Fruit fly (Drosophila melanogaster): ENCODE data around the gene plh.

Gene plh

dm6 chr3R:4992227-4992737 lies 18.5 kb downstream of the plh start (continued):
- peak; percentile 81 for TF ChIP-seq abd-A (tag; optimal IDR thresholded peaks at IDR 0.05)
- TF ChIP-seq Sin3A (optimal IDR thresholded peaks at IDR 0.05), result no peak
- peak; percentile 9 for TF ChIP-seq CG11723 (GFP tag; optimal IDR thresholded peaks at IDR 0.05)
- TF ChIP-seq br (optimal IDR thresholded peaks at IDR 0.05), result no peak
- TF ChIP-seq CG8944 (GFP tag; optimal IDR thresholded peaks at IDR 0.05), result peak; percentile 9
- TF ChIP-seq exex (tag; optimal IDR thresholded peaks at IDR 0.05), result peak; percentile 16
- peak; percentile 19 for TF ChIP-seq Six4 (GFP tag; optimal IDR thresholded peaks at IDR 0.05)
- no peak for TF ChIP-seq cwo (GFP tag; optimal IDR thresholded peaks at IDR 0.05)
- TF ChIP-seq croc (GFP tag; conservative IDR thresholded peaks at IDR 0.05), result no peak; the same call in 2 of the 3 replicates
- TF ChIP-seq usp (GFP tag; optimal IDR thresholded peaks at IDR 0.05), result no peak
- peak; percentile 57 for TF ChIP-seq CG12219 (GFP tag; optimal IDR thresholded peaks at IDR 0.05)
- no peak for TF ChIP-seq Ravus (GFP tag; IDR thresholded peaks at IDR 0.05)
- TF ChIP-seq CG13424 (tag; optimal IDR thresholded peaks at IDR 0.05), result peak; percentile 38
- TF ChIP-seq Tbp (GFP tag; optimal IDR thresholded peaks at IDR 0.05), result no peak
- TF ChIP-seq tin (GFP tag; optimal IDR thresholded peaks at IDR 0.05), result no peak
- peak in 1 of 2 experiments; percentile 51 for TF ChIP-seq Eip74EF (GFP tag; optimal IDR thresholded peaks at IDR 0.05)
- peak; percentile 71; the same call in 2 of the 3 replicates for TF ChIP-seq ci (GFP tag; IDR thresholded peaks at IDR 0.05)
- TF ChIP-seq CG32772 (GFP tag; IDR thresholded peaks at IDR 0.05), result no peak
- no peak for TF ChIP-seq CG4617 (GFP tag; optimal IDR thresholded peaks at IDR 0.05; ENCODE audit: borderline replicate concordance)
- TF ChIP-seq Scr (GFP tag; IDR thresholded peaks at IDR 0.05; ENCODE audit: partially characterized antibody), result no peak
- no peak for TF ChIP-seq HLH54F (GFP tag; optimal IDR thresholded peaks at IDR 0.05)
- TF ChIP-seq p53 (GFP tag; optimal IDR thresholded peaks at IDR 0.05), result no peak
- peak; percentile 8 for TF ChIP-seq Blimp-1 (GFP tag; optimal IDR thresholded peaks at IDR 0.05)
- no peak for TF ChIP-seq CG7357 (GFP tag; IDR thresholded peaks at IDR 0.05)
- 0 out of 2 replicates have a peak, but pooled peaks have one; percentile 32 for TF ChIP-seq CG11696 (GFP tag; IDR thresholded peaks at IDR 0.05)
- peak; percentile 39 for TF ChIP-seq CG17385 (GFP tag; optimal IDR thresholded peaks at IDR 0.05)
- TF ChIP-seq tna (GFP tag; IDR thresholded peaks at IDR 0.05; ENCODE audit: partially characterized antibody), result no peak
- no peak for TF ChIP-seq eyg (GFP tag; optimal IDR thresholded peaks at IDR 0.05)
- no peak for TF ChIP-seq CG8765 (GFP tag; IDR thresholded peaks at IDR 0.05)
- TF ChIP-seq Max (GFP tag; optimal IDR thresholded peaks at IDR 0.05), result peak; percentile 34
- no peak for TF ChIP-seq pan (optimal IDR thresholded peaks at IDR 0.05)
- peak in 1 of 2 experiments; percentile 22 for TF ChIP-seq pan (GFP tag; optimal IDR thresholded peaks at IDR 0.05 in 1 of 2, IDR thresholded peaks at IDR 0.05 in 1 of 2)
- peak; percentile 38 for TF ChIP-seq PHDP (tag; optimal IDR thresholded peaks at IDR 0.05)
- TF ChIP-seq az2 (GFP tag; optimal IDR thresholded peaks at IDR 0.05), result no peak
- peak; percentile 41 for TF ChIP-seq CG8290 (GFP tag; optimal IDR thresholded peaks at IDR 0.05)
- TF ChIP-seq CG8290 (tag; optimal IDR thresholded peaks at IDR 0.05), result peak; percentile 24 to 65
- peak; percentile 36 for TF ChIP-seq trem (tag; optimal IDR thresholded peaks at IDR 0.05)
- peak; percentile 34 for TF ChIP-seq pb (GFP tag; optimal IDR thresholded peaks at IDR 0.05)
- TF ChIP-seq sc (optimal IDR thresholded peaks at IDR 0.05), result no peak
- TF ChIP-seq sc (GFP tag; optimal IDR thresholded peaks at IDR 0.05), result peak; percentile 32
- peak; percentile 85 for TF ChIP-seq CG15696 (tag; optimal IDR thresholded peaks at IDR 0.05)
- no peak for TF ChIP-seq CG1832 (GFP tag; optimal IDR thresholded peaks at IDR 0.05)
- TF ChIP-seq CG12236 (GFP tag; optimal IDR thresholded peaks at IDR 0.05), result peak; percentile 59
- TF ChIP-seq BtbVII (GFP tag; optimal IDR thresholded peaks at IDR 0.05), result peak; percentile 63
- TF ChIP-seq twi (tag; optimal IDR thresholded peaks at IDR 0.05), result peak; percentile 91
- TF ChIP-seq ems (GFP tag; optimal IDR thresholded peaks at IDR 0.05), result peak; percentile 10
- 0 out of 2 replicates have a peak, but pooled peaks have one; percentile 40 for TF ChIP-seq seq (GFP tag; IDR thresholded peaks at IDR 0.05)
- no peak for TF ChIP-seq eve (GFP tag; optimal IDR thresholded peaks at IDR 0.05)
- peak; percentile 38 for TF ChIP-seq CG12659 (GFP tag; optimal IDR thresholded peaks at IDR 0.05)
- no peak for TF ChIP-seq Trl (optimal IDR thresholded peaks at IDR 0.05)
- TF ChIP-seq Trl (GFP tag; optimal IDR thresholded peaks at IDR 0.05), result peak; percentile 31
- TF ChIP-seq toy (GFP tag; IDR thresholded peaks at IDR 0.05), result no peak
- peak; percentile 42 for TF ChIP-seq Side (GFP tag; optimal IDR thresholded peaks at IDR 0.05)
